Worm (Caenorhabditis elegans): ENCODE measurements around the gene F58F12.12.

The F58F12.12 gene

DNA sequence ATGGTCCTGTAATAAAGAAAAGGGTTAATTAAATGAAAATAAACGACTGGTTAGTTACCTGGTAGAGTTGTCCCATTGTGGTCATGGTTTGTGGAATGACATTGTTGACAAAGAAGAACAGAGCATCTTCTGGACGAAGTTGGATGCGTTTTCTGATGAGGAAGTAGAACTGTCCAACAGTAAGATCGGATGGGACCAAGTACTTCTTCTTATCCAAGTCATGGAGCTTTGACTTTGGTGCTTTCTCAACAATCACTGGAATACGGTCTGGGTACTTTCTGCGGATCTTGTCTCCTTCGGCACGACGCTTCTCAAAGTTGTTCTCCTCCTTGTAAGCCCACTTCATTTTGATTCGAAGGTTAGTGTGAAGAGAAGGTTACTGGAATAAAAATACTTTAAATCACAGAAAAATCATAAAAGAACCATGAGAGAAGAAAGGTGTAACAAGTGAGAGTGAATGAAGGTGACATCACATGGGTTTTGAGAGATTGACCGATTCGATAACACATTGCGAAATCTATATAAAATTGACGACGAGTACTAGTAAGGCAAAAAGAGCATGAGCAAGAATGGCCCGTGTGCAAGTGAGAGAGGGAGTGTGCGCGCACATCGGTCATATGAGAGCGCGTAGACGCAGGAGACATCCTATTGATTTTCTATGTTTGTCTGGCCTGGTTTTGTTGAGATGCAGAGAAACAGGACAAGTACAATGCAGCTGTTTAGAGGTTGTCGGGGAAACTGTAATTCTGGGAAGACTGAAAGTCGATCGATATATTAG, 33.4 kb upstream of the F58F12.12 start, which contains the start of gene lgg-1 (continued):
- no peak for TF ChIP-seq flh-1 (GFP tag; optimal IDR thresholded peaks at IDR 0.05)
- TF ChIP-seq unc-62 (GFP tag; optimal IDR thresholded peaks at IDR 0.05) = no peak
- TF ChIP-seq zip-8 (tag; optimal IDR thresholded peaks at IDR 0.05) = no peak
- no peak for TF ChIP-seq sem-2 (GFP tag; optimal IDR thresholded peaks at IDR 0.05)
- no peak for TF ChIP-seq elt-3 (tag; optimal IDR thresholded peaks at IDR 0.05)

DNA sequence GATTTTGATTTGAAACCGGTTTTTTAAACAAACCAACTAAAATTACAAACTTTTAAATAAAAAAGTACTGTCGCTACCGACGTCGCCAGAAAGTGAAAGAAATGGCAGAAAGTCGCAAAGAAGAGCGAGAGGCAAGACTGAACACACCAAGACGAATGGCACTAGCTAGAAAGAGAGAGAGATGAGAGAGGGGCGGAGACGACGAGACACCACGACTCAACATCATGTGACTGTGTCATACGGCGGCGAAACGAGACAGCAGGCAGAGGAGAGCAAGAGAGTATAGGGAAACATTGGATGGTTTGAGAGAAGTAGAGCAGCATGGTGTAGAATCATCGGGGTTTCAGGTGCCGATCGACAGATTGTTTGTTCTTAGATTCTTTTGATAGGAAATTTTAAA, 32.6 kb upstream of the F58F12.12 start:
- TF ChIP-seq pha-4 (tag; optimal IDR thresholded peaks at IDR 0.05) (peak; percentile 91), lin-13 (tag; optimal IDR thresholded peaks at IDR 0.05) (peak; percentile 4), elt-3 (tag; optimal IDR thresholded peaks at IDR 0.05) (no peak), tbx-8 (GFP tag; optimal IDR thresholded peaks at IDR 0.05) (no peak), ceh-83 (GFP tag; optimal IDR thresholded peaks at IDR 0.05) (no peak), mep-1 (tag; optimal IDR thresholded peaks at IDR 0.05) (peak; percentile 74), lin-32 (GFP tag; optimal IDR thresholded peaks at IDR 0.05) (no peak), blmp-1 (tag; optimal IDR thresholded peaks at IDR 0.05) (peak; percentile 31), cnd-1 (tag; optimal IDR thresholded peaks at IDR 0.05) (no peak), ceh-43 (GFP tag; optimal IDR thresholded peaks at IDR 0.05) (no peak), nhr-28 (tag; optimal IDR thresholded peaks at IDR 0.05) (no peak), elt-1 (tag; optimal IDR thresholded peaks at IDR 0.05; ENCODE audit: borderline replicate concordance, insufficient read depth) (no peak), mab-5 (tag; optimal IDR thresholded peaks at IDR 0.05) (no peak), ces-1 (GFP tag; optimal IDR thresholded peaks at IDR 0.05) (no peak), sem-2 (GFP tag; optimal IDR thresholded peaks at IDR 0.05) (no peak), nhr-12 (tag; optimal IDR thresholded peaks at IDR 0.05) (no peak), unc-120 (tag; optimal IDR thresholded peaks at IDR 0.05; ENCODE audit: poor library complexity, severe bottlenecking) (peak; percentile 36), ceh-39 (tag; optimal IDR thresholded peaks at IDR 0.05) (no peak), M03D4.4 (tag; optimal IDR thresholded peaks at IDR 0.05) (peak; percentile 12), ham-2 (GFP tag; optimal IDR thresholded peaks at IDR 0.05) (peak; percentile 68), unc-62 (GFP tag; optimal IDR thresholded peaks at IDR 0.05) (peak; percentile 83), sptf-1 (tag; optimal IDR thresholded peaks at IDR 0.05) (no peak), nhr-2 (tag; optimal IDR thresholded peaks at IDR 0.05) (peak; percentile 22), lsy-2 (tag; optimal IDR thresholded peaks at IDR 0.05) (peak; percentile 53), flh-1 (GFP tag; optimal IDR thresholded peaks at IDR 0.05) (no peak), mls-2 (tag; optimal IDR thresholded peaks at IDR 0.05) (no peak), nhr-237 (tag; optimal IDR thresholded peaks at IDR 0.05) (peak; percentile 29), hlh-1 (tag; optimal IDR thresholded peaks at IDR 0.05) (peak; percentile 87), snpc-4 (tag; optimal IDR thresholded peaks at IDR 0.05) (no peak), unc-39 (tag; optimal IDR thresholded peaks at IDR 0.05) (no peak), zip-8 (tag; optimal IDR thresholded peaks at IDR 0.05) (no peak), nhr-76 (tag; optimal IDR thresholded peaks at IDR 0.05) (no peak), drap-1 (GFP tag; optimal IDR thresholded peaks at IDR 0.05) (no peak), bed-3 (GFP tag; optimal IDR thresholded peaks at IDR 0.05) (no peak), ztf-11 (tag; optimal IDR thresholded peaks at IDR 0.05) (peak; percentile 25)

DNA sequence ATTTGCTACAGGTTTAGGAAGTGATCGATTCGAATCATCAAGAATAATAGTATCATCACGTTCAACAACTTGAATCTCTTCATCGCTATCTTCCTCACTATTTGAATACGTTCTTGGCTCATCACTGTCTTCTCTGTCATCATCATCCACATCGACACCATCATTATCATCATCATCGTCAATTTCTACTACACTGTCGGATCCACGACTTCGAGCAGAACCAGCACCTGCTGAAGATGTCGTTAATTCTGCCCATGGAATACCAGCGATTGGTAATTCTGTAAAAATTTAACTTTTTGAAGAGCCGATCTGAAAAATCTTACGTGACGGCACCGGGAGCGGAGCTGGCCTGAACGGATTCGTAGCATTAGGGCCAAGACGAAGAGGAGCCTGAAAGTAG, 31.0 kb upstream of the F58F12.12 start:
- no peak for TF ChIP-seq snpc-4 (tag; optimal IDR thresholded peaks at IDR 0.05)
- TF ChIP-seq nhr-237 (tag; optimal IDR thresholded peaks at IDR 0.05) = no peak

- TF ChIP-seq mab-5 (tag; optimal IDR thresholded peaks at IDR 0.05) (no peak), mep-1 (tag; optimal IDR thresholded peaks at IDR 0.05) (no peak), ceh-39 (tag; optimal IDR thresholded peaks at IDR 0.05) (no peak), M03D4.4 (tag; optimal IDR thresholded peaks at IDR 0.05) (no peak), nhr-237 (tag; optimal IDR thresholded peaks at IDR 0.05) (no peak), nhr-2 (tag; optimal IDR thresholded peaks at IDR 0.05) (no peak), bed-3 (GFP tag; optimal IDR thresholded peaks at IDR 0.05) (no peak), elt-1 (tag; optimal IDR thresholded peaks at IDR 0.05; ENCODE audit: borderline replicate concordance, insufficient read depth) (no peak), ham-2 (GFP tag; optimal IDR thresholded peaks at IDR 0.05) (no peak), nhr-28 (tag; optimal IDR thresholded peaks at IDR 0.05) (no peak), blmp-1 (tag; optimal IDR thresholded peaks at IDR 0.05) (no peak), unc-120 (tag; optimal IDR thresholded peaks at IDR 0.05; ENCODE audit: poor library complexity, severe bottlenecking) (no peak), nhr-76 (tag; optimal IDR thresholded peaks at IDR 0.05) (no peak), sem-2 (GFP tag; optimal IDR thresholded peaks at IDR 0.05) (no peak), ces-1 (GFP tag; optimal IDR thresholded peaks at IDR 0.05) (no peak), lin-32 (GFP tag; optimal IDR thresholded peaks at IDR 0.05) (no peak), lin-13 (tag; optimal IDR thresholded peaks at IDR 0.05) (no peak), zip-8 (tag; optimal IDR thresholded peaks at IDR 0.05) (no peak), ztf-11 (tag; optimal IDR thresholded peaks at IDR 0.05) (no peak)
These were observed 29.1 kb upstream of the F58F12.12 start, which contains the start of gene C32D5.10 for ce11 chrII:6351887-6352286. Gene C32D5.10, minus strand, starts transcription at chrII:6351987.
